Worm (Caenorhabditis elegans): ENCODE data around the gene srz-13.

Gene srz-13

ce11 chrV:16163719-16164118, 18.5 kb upstream of the srz-13 start, which contains the start of gene F10A3.12:
TSS of gene F10A3.12 (plus strand) at chrV:16164019.
- TF ChIP-seq crh-2 (tag; optimal IDR thresholded peaks at IDR 0.05) (no peak), ceh-82 (tag; optimal IDR thresholded peaks at IDR 0.05) (no peak), ceh-16 (tag; optimal IDR thresholded peaks at IDR 0.05) (no peak)

ce11 chrV:16165936-16166335, 16.3 kb upstream of the srz-13 start, which contains the start of gene str-108:
TSS of gene str-108 (plus strand) at chrV:16166236.
- no peak for TF ChIP-seq blmp-1 (tag; optimal IDR thresholded peaks at IDR 0.05; ENCODE audit: insufficient read depth)
- no peak for TF ChIP-seq elt-3 (tag; optimal IDR thresholded peaks at IDR 0.05)

ce11 chrV:16169026-16169425, 13.2 kb upstream of the srz-13 start, which contains the start of gene str-111:
TSS of gene str-111 (minus strand) at chrV:16169126.
- TF ChIP-seq unc-39 (tag; optimal IDR thresholded peaks at IDR 0.05) = no peak
- no peak for TF ChIP-seq nhr-23 (tag; optimal IDR thresholded peaks at IDR 0.05)
- TF ChIP-seq nhr-11 (tag; optimal IDR thresholded peaks at IDR 0.05) = no peak
- no peak for TF ChIP-seq lsy-2 (tag; optimal IDR thresholded peaks at IDR 0.05)

- no peak for TF ChIP-seq elt-1 (tag; optimal IDR thresholded peaks at IDR 0.05)
- TF ChIP-seq peb-1 (tag; optimal IDR thresholded peaks at IDR 0.05) = no peak
- no peak for TF ChIP-seq sma-3 (GFP tag; optimal IDR thresholded peaks at IDR 0.05)
- TF ChIP-seq nhr-6 (tag; optimal IDR thresholded peaks at IDR 0.05) = no peak
- no peak for TF ChIP-seq ceh-82 (tag; optimal IDR thresholded peaks at IDR 0.05)
- no peak for TF ChIP-seq lin-39 (tag; optimal IDR thresholded peaks at IDR 0.05)
- TF ChIP-seq zag-1 (tag; optimal IDR thresholded peaks at IDR 0.05) = no peak
- TF ChIP-seq C34F6.9 (tag; optimal IDR thresholded peaks at IDR 0.05) = no peak
- TF ChIP-seq ama-1 (optimal IDR thresholded peaks at IDR 0.05) = no peak
- no peak for TF ChIP-seq unc-62 (GFP tag; optimal IDR thresholded peaks at IDR 0.05)
- no peak for TF ChIP-seq ztf-4 (tag; optimal IDR thresholded peaks at IDR 0.05)
These were observed 10.5 kb upstream of the srz-13 start, which contains the start of gene K05D4.9 for ce11 chrV:16171721-16172120. TSS of gene K05D4.9 (minus strand) at chrV:16171821.

ce11 chrV:16174109-16174508, 8.1 kb upstream of the srz-13 start:
- TF ChIP-seq gmeb-1 (tag; optimal IDR thresholded peaks at IDR 0.05) (no peak), unc-39 (tag; optimal IDR thresholded peaks at IDR 0.05) (no peak), fos-1 (tag; optimal IDR thresholded peaks at IDR 0.05) (peak; percentile 35), sma-9 (GFP tag; optimal IDR thresholded peaks at IDR 0.05) (no peak), sma-9 (tag; optimal IDR thresholded peaks at IDR 0.05) (no peak), nhr-6 (tag; optimal IDR thresholded peaks at IDR 0.05) (no peak)

ce11 chrV:16175227-16175626, 7.0 kb upstream of the srz-13 start:
- no peak for TF ChIP-seq elt-1 (tag; optimal IDR thresholded peaks at IDR 0.05)
- TF ChIP-seq R02D3.7 (tag; optimal IDR thresholded peaks at IDR 0.05) = no peak
- TF ChIP-seq fos-1 (tag; optimal IDR thresholded peaks at IDR 0.05) = peak; percentile 65
- no peak for TF ChIP-seq mdl-1 (tag; optimal IDR thresholded peaks at IDR 0.05)
- TF ChIP-seq ztf-1 (GFP tag; conservative IDR thresholded peaks at IDR 0.05) = no peak

ce11 chrV:16175757-16176156, 6.5 kb upstream of the srz-13 start, which contains the start of gene cyp-33D1:
TSS of gene cyp-33D1 (minus strand) at chrV:16175857.
- TF ChIP-seq elt-1 (tag; optimal IDR thresholded peaks at IDR 0.05) = no peak
- TF ChIP-seq sma-9 (GFP tag; optimal IDR thresholded peaks at IDR 0.05) = no peak
- TF ChIP-seq sma-9 (tag; optimal IDR thresholded peaks at IDR 0.05) = no peak
- no peak for TF ChIP-seq R02D3.7 (tag; optimal IDR thresholded peaks at IDR 0.05)
- TF ChIP-seq nhr-12 (tag; optimal IDR thresholded peaks at IDR 0.05) = no peak
- TF ChIP-seq skn-1 (tag; optimal IDR thresholded peaks at IDR 0.05) = no peak
- no peak for TF ChIP-seq lsy-2 (tag; optimal IDR thresholded peaks at IDR 0.05)
- TF ChIP-seq ztf-4 (tag; optimal IDR thresholded peaks at IDR 0.05) = no peak
- TF ChIP-seq nhr-23 (tag; optimal IDR thresholded peaks at IDR 0.05) = no peak

- no peak for TF ChIP-seq unc-39 (tag; optimal IDR thresholded peaks at IDR 0.05)
- no peak for TF ChIP-seq unc-62 (GFP tag; optimal IDR thresholded peaks at IDR 0.05)
- no peak for TF ChIP-seq lin-13 (GFP tag; optimal IDR thresholded peaks at IDR 0.05)
- TF ChIP-seq mdl-1 (tag; optimal IDR thresholded peaks at IDR 0.05) = no peak
- TF ChIP-seq mbf-1 (tag; optimal IDR thresholded peaks at IDR 0.05) = no peak
- no peak for TF ChIP-seq crh-2 (tag; optimal IDR thresholded peaks at IDR 0.05)
These were observed 1.9 kb upstream of the srz-13 start, which contains the start of gene str-106 for ce11 chrV:16180350-16180749. TSS of gene str-106 (plus strand) at chrV:16180650.

Measured in whole organism, L2 larva.